Fruit fly (Drosophila melanogaster) ovary, adult (tissue): ENCODE results near the gene tld.

Experiments used
- CG17801 ChIP-seq: fragments of 200-800 bp; optimal IDR thresholded peaks from 2 replicates; lab custom pipeline; 2019; ENCODE audit warnings: missing biosample characterization, mild to moderate bottlenecking, missing genetic modification characterization, moderate library complexity; ENCODE audit not compliant: partially characterized antibody

Gene tld

dm6 chr3R:24749055-24749992, at the start of gene tld:
Gene tld (plus strand): TSS chr3R:24749731.
- TF ChIP-seq CG17801 = no peak

DNA sequence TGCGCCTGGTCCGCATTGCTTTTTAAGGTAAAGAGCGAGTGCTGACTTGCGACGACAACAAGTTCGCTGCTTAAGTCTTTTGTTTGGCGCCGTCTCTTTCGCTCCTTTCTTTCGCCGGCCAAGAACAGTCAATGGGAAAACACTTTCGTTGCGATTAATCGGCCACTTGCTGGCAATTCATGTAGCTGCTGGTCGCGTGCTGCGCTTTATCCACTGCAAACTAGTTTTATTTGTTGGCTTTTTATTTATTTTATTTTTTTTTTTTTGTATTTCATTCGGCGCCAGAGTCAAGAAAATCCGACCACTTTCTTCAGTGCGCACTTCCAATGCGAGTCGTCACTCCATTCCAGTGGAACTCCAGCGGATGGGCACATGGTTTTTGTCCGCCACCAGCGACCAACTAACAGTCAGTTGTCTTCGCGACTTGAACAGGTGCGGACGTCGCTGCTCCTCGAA, 37.1 kb upstream of the tld start, which contains the start of the genes CG13627 and CG46316:
Gene CG13627 (plus strand): TSS at position 406 of the 456 bp plus-strand sequence.
Gene CG46316 (plus strand): TSS at position 406 of the 456 bp plus-strand sequence.
- TF ChIP-seq CG17801 = no peak

dm6 chr3R:24717289-24717688, 32.2 kb upstream of the tld start, which contains the start of gene Polr2L:
Gene Polr2L (plus strand): TSS chr3R:24717511.
- no peak for TF ChIP-seq CG17801

- TF ChIP-seq CG17801 = no peak
Measured at dm6 chr3R:24719314-24720290, 29.9 kb upstream of the tld start, which contains the start of the genes CG13630 and tok. Gene CG13630 (minus strand): TSS chr3R:24719364. Gene tok (plus strand): TSS chr3R:24719697.

DNA sequence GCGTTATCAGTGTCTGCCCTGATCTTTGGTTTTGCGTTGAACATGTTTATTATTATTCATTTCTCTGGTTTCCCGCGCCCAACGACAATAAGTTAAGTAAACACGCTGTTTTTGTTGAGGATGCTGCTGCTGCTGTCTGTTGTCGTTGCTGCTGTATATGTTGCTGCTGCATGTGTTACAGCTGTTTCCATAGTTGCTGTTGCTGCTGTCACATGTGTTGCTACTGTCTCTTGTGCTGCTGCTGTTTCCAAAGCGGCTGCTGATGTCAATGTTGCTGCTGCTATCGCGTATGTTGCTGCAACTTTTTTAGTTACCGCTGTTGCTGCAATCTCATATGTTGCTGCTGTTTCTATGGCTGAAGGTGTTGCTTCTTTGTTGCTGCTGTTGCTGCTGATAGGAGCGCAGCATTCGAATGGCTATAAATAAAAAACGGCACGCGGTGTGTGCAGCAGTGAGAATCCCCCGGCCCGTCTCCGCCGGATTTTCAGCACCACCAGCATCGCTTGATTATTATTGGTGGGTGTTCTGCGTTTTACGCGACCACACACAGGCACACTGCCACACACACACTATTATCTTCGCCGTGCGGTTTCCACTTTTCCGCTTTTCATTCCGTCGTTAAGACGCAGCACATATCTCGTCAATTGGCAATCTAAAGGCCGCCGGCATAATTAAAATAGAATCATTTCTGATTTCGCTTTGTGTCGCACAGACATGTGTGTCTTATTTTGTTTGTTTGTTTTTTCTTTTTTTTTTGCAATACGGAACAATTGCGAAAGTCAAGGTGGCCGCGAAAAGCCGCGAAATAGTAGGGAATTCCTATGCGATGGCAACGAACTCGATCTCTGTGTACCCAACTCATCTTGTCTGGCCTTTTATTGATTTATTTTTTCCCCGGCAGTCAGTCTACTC, 28.8 kb upstream of the tld start:
- no peak for TF ChIP-seq CG17801

DNA sequence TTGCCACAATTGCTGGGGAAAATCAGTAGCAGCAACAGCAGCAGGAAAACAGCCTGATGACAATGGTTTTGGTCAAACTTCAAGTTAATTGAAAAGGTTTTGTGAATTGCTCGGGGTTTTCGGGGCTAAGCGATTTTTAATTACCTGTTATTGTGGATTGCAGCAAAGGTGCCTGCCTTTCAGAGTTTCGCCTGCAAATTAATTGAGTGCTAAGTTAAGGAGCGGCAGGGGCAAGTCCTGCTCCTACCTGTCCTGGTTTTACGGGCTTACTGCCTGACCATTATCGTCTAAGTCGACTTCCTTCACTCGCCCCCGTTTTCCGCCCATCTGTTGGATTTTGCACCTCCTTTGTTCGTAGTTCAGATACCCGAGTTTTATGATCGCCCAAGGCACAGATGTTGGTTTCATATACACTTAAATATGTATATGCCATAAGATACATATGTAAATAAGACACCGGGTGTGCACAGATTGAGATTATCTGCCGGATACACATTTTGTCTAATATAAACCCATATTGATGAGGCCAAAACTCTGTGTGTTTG, 23.1 kb upstream of the tld start:
- no peak for TF ChIP-seq CG17801

DNA sequence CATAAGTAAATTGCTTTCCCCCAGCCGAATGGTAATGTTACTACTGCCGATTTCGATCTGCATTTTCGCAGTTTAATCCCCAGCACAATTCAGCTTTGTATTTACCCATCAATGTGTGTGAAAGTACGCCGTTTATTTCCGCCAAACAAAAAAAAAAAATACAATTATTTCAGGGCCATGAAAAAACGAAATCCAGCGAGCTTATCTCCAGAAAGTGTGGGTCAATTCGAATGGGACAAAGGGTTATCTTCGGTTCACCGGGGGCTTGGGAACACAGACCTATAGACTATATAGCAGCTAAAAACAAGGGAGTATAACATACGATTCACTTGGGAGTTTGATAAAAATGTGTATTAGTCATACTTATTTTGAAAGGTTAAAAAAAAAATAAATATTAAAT, 22.5 kb upstream of the tld start:
- TF ChIP-seq CG17801 = no peak

- no peak for TF ChIP-seq CG17801
Measured at dm6 chr3R:24753561-24754027, 4.1 kb downstream of the tld start, which contains the start of gene asp. Gene asp (plus strand): TSS chr3R:24753849.

DNA sequence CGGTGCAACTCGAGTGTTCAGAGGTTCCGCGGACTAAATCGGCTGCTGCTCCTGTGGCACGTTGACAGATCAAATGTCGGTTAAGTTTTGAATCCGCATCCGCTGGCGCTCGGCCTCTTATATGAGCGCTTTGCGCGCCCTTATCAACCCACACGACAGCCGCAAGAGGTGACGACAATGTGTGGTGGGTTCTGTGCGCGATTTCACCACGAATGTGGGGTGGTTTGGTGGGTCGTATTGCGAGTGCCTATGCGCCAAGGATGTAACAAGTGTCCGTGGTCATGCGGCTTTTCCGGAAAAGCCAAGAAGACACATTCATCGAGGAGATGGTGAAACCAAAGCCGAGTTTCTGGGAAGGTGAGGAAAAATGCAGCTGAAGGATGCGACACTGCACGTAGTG, 15.4 kb downstream of the tld start, which contains the start of gene AstA:
Gene AstA (minus strand): TSS at position 101 of the 400 bp plus-strand sequence.
- TF ChIP-seq CG17801 = no peak

- no peak for TF ChIP-seq CG17801
Measured at dm6 chr3R:24766684-24767083, 17.2 kb downstream of the tld start.

- no peak for TF ChIP-seq CG17801
Measured at dm6 chr3R:24767667-24768340, 18.3 kb downstream of the tld start.

DNA sequence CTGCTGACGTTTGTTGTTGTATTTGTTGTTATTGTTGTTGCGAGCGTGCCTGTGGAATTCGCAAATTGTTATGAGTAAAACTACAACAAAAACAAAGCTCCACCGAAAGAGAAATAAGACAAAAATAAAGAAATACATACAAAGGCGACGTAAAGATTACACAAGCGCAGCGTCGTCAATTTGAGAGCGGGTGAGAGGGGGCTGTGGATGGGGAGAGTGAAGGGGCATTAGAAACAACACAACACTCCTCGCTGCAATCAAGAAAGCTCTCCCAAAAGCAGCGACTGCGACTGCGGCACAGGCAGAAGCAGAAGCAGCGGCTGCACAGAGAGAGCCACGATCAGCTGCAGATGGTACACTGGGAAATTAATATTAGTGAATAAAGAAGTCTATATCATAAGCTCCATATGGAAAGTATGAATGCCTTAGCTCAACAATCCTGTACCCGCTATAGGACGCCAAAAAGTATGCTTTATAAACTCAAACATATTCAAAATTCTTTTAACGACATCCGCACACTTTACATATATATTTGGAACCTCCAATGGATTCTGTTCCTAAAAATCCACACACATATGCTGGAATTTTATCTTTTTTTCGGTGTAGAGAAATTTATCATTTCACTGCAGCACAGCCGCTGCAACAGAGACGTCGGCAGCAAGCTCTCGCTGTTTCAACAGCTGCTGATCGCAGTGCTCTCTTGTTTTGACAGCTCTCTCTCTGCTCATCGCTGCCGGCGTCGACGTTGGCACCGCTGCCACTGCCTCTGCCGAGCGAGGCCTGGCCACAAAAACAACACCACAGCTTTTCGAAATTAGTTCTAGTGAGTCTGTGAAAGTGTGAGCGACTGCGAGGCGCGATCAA, 19.2 kb downstream of the tld start, which contains the start of gene CG13631:
Gene CG13631 (plus strand): TSS at position 814 of the 864 bp plus-strand sequence.
- peak; percentile 90 for TF ChIP-seq CG17801

DNA sequence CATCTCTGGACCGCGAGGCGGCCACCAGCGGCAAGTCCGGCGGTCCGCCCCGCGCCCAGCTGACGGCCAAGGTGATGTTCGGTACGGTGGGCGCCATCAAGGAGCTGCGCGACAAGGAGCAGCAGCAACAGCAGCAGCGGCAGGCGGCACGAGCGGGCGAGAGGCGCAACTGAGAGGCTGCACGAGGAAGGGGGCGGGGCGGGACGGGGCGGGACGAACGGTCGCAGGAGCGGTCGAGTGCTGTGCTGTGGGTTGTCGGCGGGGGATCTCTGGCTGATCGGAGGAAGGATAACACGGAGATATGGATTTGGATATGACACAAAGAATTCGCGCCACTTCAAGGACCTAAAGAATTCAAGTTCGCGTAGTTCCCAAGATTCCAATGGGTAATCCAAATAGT, 20.1 kb downstream of the tld start:
- TF ChIP-seq CG17801 = no peak
